Worm (Caenorhabditis elegans) whole organism, L2 larva: ENCODE results near the gene T24G10.2.

ENCODE experiments used
- C34F6.9 ChIP-seq: fragments of 150-350 bp; optimal IDR thresholded peaks from 2 replicates; lab custom pipeline; 2014; ENCODE audit warnings: missing biosample characterization, missing genetic modification characterization
- F13H6.1 ChIP-seq: sonication (generic microtip); optimal IDR thresholded peaks from 2 replicates; lab custom pipeline; 2016; ENCODE audit warnings: missing genetic modification characterization, missing compliant biosample characterization
- ZK546.5 ChIP-seq: sonication (generic microtip); optimal IDR thresholded peaks from 2 replicates; lab custom pipeline; 2017; ENCODE audit warnings: missing biosample characterization, missing genetic modification characterization
- alr-1 ChIP-seq: fragments of 150-350 bp; optimal IDR thresholded peaks from 2 replicates; lab custom pipeline; 2014; ENCODE audit warnings: missing biosample characterization, missing genetic modification characterization
- ama-1 ChIP-seq: fragments of 150-350 bp; optimal IDR thresholded peaks from 2 replicates; lab custom pipeline; 2018; ENCODE audit warnings: inconsistent platforms
- blmp-1 ChIP-seq: sonication (generic microtip); optimal IDR thresholded peaks from 2 replicates; lab custom pipeline; 2017; ENCODE audit warnings: missing genetic modification characterization, mild to moderate bottlenecking, missing compliant biosample characterization, antibody characterized with exemption, moderate library complexity; ENCODE audit not compliant: insufficient read depth
- ceh-16 ChIP-seq: fragments of 150-350 bp; optimal IDR thresholded peaks from 2 replicates; lab custom pipeline; 2014; ENCODE audit warnings: missing biosample characterization, missing genetic modification characterization
- ceh-82 ChIP-seq: fragments of 150-350 bp; optimal IDR thresholded peaks from 2 replicates; lab custom pipeline; 2014; ENCODE audit warnings: missing biosample characterization, missing genetic modification characterization
- crh-2 ChIP-seq: sonication (generic microtip); optimal IDR thresholded peaks from 2 replicates; lab custom pipeline; 2017; ENCODE audit warnings: missing biosample characterization, missing genetic modification characterization
- egl-27 ChIP-seq: sonication (generic microtip); optimal IDR thresholded peaks from 3 replicates; lab custom pipeline; 2017; ENCODE audit warnings: missing biosample characterization, missing genetic modification reagents, missing genetic modification characterization
- elt-1 ChIP-seq: fragments of 150-350 bp; optimal IDR thresholded peaks from 2 replicates; lab custom pipeline; 2014; ENCODE audit warnings: missing biosample characterization, missing genetic modification characterization
- fos-1 ChIP-seq: fragments of 150-350 bp; optimal IDR thresholded peaks from 2 replicates; lab custom pipeline; 2014; ENCODE audit warnings: missing biosample characterization, missing genetic modification characterization
- gmeb-1 ChIP-seq: fragments of 150-350 bp; optimal IDR thresholded peaks from 2 replicates; lab custom pipeline; 2014; ENCODE audit warnings: missing biosample characterization, missing genetic modification characterization
- lin-11 ChIP-seq: fragments of 150-350 bp; sonication (generic microtip); optimal IDR thresholded peaks from 2 replicates; lab custom pipeline; 2014; ENCODE audit warnings: missing biosample characterization, missing genetic modification characterization, inconsistent platforms, mixed read lengths
- lin-13 ChIP-seq: fragments of 150-350 bp; optimal IDR thresholded peaks from 2 replicates; lab custom pipeline; 2014; ENCODE audit warnings: missing biosample characterization, missing genetic modification reagents, missing genetic modification characterization
- lin-39 ChIP-seq: fragments of 150-350 bp; optimal IDR thresholded peaks from 2 replicates; lab custom pipeline; 2014; ENCODE audit warnings: missing biosample characterization, missing genetic modification reagents, missing genetic modification characterization
- lsy-2 ChIP-seq, 2 experiments: fragments of 150-350 bp in 1 of 2; sonication (generic microtip) in 1 of 2; optimal IDR thresholded peaks; 2 replicates each; lab custom pipeline; 2014 to 2017; ENCODE audit warnings: missing biosample characterization in 2 of 2, missing genetic modification characterization in 2 of 2
- mab-5 ChIP-seq: fragments of 150-350 bp; optimal IDR thresholded peaks from 2 replicates; lab custom pipeline; 2014; ENCODE audit warnings: missing biosample characterization, missing genetic modification characterization
- mbf-1 ChIP-seq: sonication (generic microtip); optimal IDR thresholded peaks from 2 replicates; lab custom pipeline; 2017; ENCODE audit warnings: missing biosample characterization, missing genetic modification characterization
- mdl-1 ChIP-seq, 2 experiments: fragments of 150-350 bp in 1 of 2; sonication (generic microtip) in 1 of 2; optimal IDR thresholded peaks; 2 replicates each; lab custom pipeline; 2017; ENCODE audit warnings: missing biosample characterization in 2 of 2, missing genetic modification characterization in 2 of 2
- nhr-10 ChIP-seq: sonication (generic microtip); optimal IDR thresholded peaks from 2 replicates; lab custom pipeline; 2017; ENCODE audit warnings: missing biosample characterization, missing genetic modification characterization
- nhr-12 ChIP-seq: fragments of 150-350 bp; optimal IDR thresholded peaks from 2 replicates; lab custom pipeline; 2014; ENCODE audit warnings: missing biosample characterization, missing genetic modification characterization
- nhr-129 ChIP-seq: fragments of 150-350 bp; optimal IDR thresholded peaks from 2 replicates; lab custom pipeline; 2014; ENCODE audit warnings: missing biosample characterization, missing genetic modification characterization
- nhr-21 ChIP-seq: fragments of 150-350 bp; optimal IDR thresholded peaks from 2 replicates; lab custom pipeline; 2014; ENCODE audit warnings: missing biosample characterization, missing genetic modification characterization
- nhr-23 ChIP-seq: fragments of 150-350 bp; optimal IDR thresholded peaks from 2 replicates; lab custom pipeline; 2014; ENCODE audit warnings: missing biosample characterization, missing genetic modification reagents, missing genetic modification characterization
- nhr-77 ChIP-seq: fragments of 150-350 bp; optimal IDR thresholded peaks from 2 replicates; lab custom pipeline; 2014; ENCODE audit warnings: missing biosample characterization, missing genetic modification characterization
- peb-1 ChIP-seq: fragments of 150-350 bp; optimal IDR thresholded peaks from 2 replicates; lab custom pipeline; 2014; ENCODE audit warnings: missing biosample characterization, missing genetic modification characterization
- sma-3 ChIP-seq: sonication (generic microtip); optimal IDR thresholded peaks from 2 replicates; lab custom pipeline; 2016; ENCODE audit warnings: missing genetic modification reagents, missing genetic modification characterization, missing compliant biosample characterization
- sma-9 ChIP-seq, 2 experiments: fragments of 150-350 bp in 1 of 2; sonication (generic microtip) in 1 of 2; optimal IDR thresholded peaks; 2 replicates each; lab custom pipeline; 2014 to 2016; ENCODE audit warnings: missing genetic modification characterization in 2 of 2, mild to moderate bottlenecking in 1 of 2, missing biosample characterization in 1 of 2, missing compliant biosample characterization in 1 of 2, missing genetic modification reagents in 1 of 2, moderate library complexity in 1 of 2
- unc-55 ChIP-seq: fragments of 150-350 bp; sonication (generic microtip); optimal IDR thresholded peaks from 3 replicates; lab custom pipeline; 2014; ENCODE audit warnings: missing biosample characterization, missing genetic modification reagents, missing genetic modification characterization
- unc-62 ChIP-seq: fragments of 150-350 bp; optimal IDR thresholded peaks from 2 replicates; lab custom pipeline; 2014; ENCODE audit warnings: missing biosample characterization, missing genetic modification reagents, missing genetic modification characterization
- zag-1 ChIP-seq: fragments of 150-350 bp; optimal IDR thresholded peaks from 2 replicates; lab custom pipeline; 2014; ENCODE audit warnings: missing biosample characterization, missing genetic modification characterization
- ztf-1 ChIP-seq: fragments of 200-800 bp; sonication (Bioruptor generic); conservative IDR thresholded peaks from 2 replicates; pipeline ENCODE4 v1.3.6; 2022; ENCODE audit warnings: missing genetic modification characterization, missing compliant biosample characterization
- ztf-11 ChIP-seq: sonication (generic microtip); optimal IDR thresholded peaks from 2 replicates; lab custom pipeline; 2017; ENCODE audit warnings: missing biosample characterization, missing genetic modification characterization

The T24G10.2 gene

ce11 chrIII:5472693-5473092, 30.1 kb upstream of the T24G10.2 start (continued):
- no peak for TF ChIP-seq nhr-129
- TF ChIP-seq nhr-21 (tag; lab: Kevin White, UChicago), result peak; percentile 54
- TF ChIP-seq mab-5 (tag; lab: Kevin White, UChicago), result no peak
- no peak for TF ChIP-seq C34F6.9 (tag; lab: Kevin White, UChicago)
- TF ChIP-seq lsy-2 (tag; optimal IDR thresholded peaks at IDR 0.05; lab: Kevin White, UChicago), result peak in 1 of 2 experiments; percentile 2
- no peak for TF ChIP-seq lin-11 (tag; lab: Kevin White, UChicago)
- TF ChIP-seq elt-1 (tag; lab: Kevin White, UChicago), result no peak

- TF ChIP-seq ztf-1 (no peak), zag-1 (tag; lab: Kevin White, UChicago) (no peak), ceh-82 (tag; lab: Kevin White, UChicago) (no peak), lin-13 (no peak), ceh-16 (no peak), crh-2 (no peak), peb-1 (tag; lab: Kevin White, UChicago) (no peak), lsy-2 (tag; optimal IDR thresholded peaks at IDR 0.05; lab: Kevin White, UChicago) (no peak), mdl-1 (tag; optimal IDR thresholded peaks at IDR 0.05; lab: Kevin White, UChicago) (no peak), lin-39 (tag; lab: Kevin White, UChicago) (no peak), F13H6.1 (tag; lab: Kevin White, UChicago) (no peak), sma-9 (GFP tag; optimal IDR thresholded peaks at IDR 0.05; lab: Kevin White, UChicago) (no peak), sma-9 (tag; optimal IDR thresholded peaks at IDR 0.05; lab: Kevin White, UChicago) (no peak), gmeb-1 (no peak), mab-5 (tag; lab: Kevin White, UChicago) (no peak), egl-27 (no peak), ama-1 (lab: Kevin White, UChicago) (no peak), nhr-129 (no peak), ZK546.5 (tag; lab: Kevin White, UChicago) (no peak), ztf-11 (no peak)
Measured at ce11 chrIII:5469090-5469489, 26.5 kb upstream of the T24G10.2 start.

DNA sequence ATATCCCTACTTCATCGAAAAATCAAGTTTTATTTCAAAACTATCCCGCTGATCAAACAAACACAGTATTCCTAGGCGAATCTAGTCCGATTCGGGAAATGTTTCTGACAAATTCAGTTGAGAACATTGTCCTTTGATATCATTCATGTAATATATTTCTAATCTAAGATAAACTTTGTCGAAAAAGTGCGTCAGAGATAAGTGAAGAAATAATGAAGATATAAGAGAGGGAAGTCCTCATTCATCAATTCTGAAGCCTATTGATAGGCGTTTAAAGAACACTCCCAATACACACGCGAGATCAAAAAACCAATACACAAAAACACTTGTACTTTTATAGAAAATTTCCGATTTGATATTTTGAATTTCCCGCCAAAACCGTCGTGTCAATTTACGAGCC, 22.3 kb upstream of the T24G10.2 start:
- TF ChIP-seq nhr-21 (tag; lab: Kevin White, UChicago) (peak; percentile 57), unc-55 (GFP tag; lab: Kevin White, UChicago) (no peak), zag-1 (tag; lab: Kevin White, UChicago) (no peak), ztf-1 (no peak), ZK546.5 (tag; lab: Kevin White, UChicago) (no peak), fos-1 (tag; lab: Kevin White, UChicago) (peak; percentile 29), lsy-2 (tag; optimal IDR thresholded peaks at IDR 0.05; lab: Kevin White, UChicago) (no peak), sma-3 (peak; percentile 46), sma-9 (GFP tag; optimal IDR thresholded peaks at IDR 0.05; lab: Kevin White, UChicago) (peak; percentile 65), sma-9 (tag; optimal IDR thresholded peaks at IDR 0.05; lab: Kevin White, UChicago) (no peak), F13H6.1 (tag; lab: Kevin White, UChicago) (no peak), nhr-12 (no peak), unc-62 (no peak), nhr-10 (tag; lab: Kevin White, UChicago) (no peak), blmp-1 (tag; lab: Kevin White, UChicago) (no peak)

- TF ChIP-seq alr-1 (tag; lab: Kevin White, UChicago) (no peak), mdl-1 (tag; optimal IDR thresholded peaks at IDR 0.05; lab: Kevin White, UChicago) (no peak), mab-5 (tag; lab: Kevin White, UChicago) (no peak), nhr-23 (tag; lab: Kevin White, UChicago) (no peak), C34F6.9 (tag; lab: Kevin White, UChicago) (no peak), fos-1 (tag; lab: Kevin White, UChicago) (no peak), nhr-77 (tag; lab: Kevin White, UChicago) (no peak), mbf-1 (tag; lab: Kevin White, UChicago) (no peak), unc-62 (no peak), lin-11 (tag; lab: Kevin White, UChicago) (no peak), gmeb-1 (no peak), nhr-10 (tag; lab: Kevin White, UChicago) (no peak), peb-1 (tag; lab: Kevin White, UChicago) (no peak), lin-13 (no peak)
Measured at ce11 chrIII:5464077-5464476, 21.5 kb upstream of the T24G10.2 start, which contains the start of gene F48E8.2. Gene F48E8.2 (plus strand): TSS chrIII:5464377.
